Fruit fly (Drosophila melanogaster) whole organism, embryonic: ENCODE results near the gene CG12947.

ENCODE experiments used
- CG10267 ChIP-seq: fragments of 200-800 bp; sonication (Bioruptor generic); optimal IDR thresholded peaks from 2 replicates; lab custom pipeline; 2018; ENCODE audit warnings: missing biosample characterization, mild to moderate bottlenecking, missing genetic modification characterization, moderate library complexity
- CG10321 ChIP-seq: fragments of 200-800 bp; sonication (Bioruptor generic); IDR thresholded peaks from 2 replicates; pipeline ENCODE4 v1.3.6; 2022; ENCODE audit warnings: missing biosample characterization, missing genetic modification characterization
- CG11560 ChIP-seq: fragments of 200-800 bp; sonication (Bioruptor generic); IDR thresholded peaks from 3 replicates; pipeline ENCODE4 v1.3.6; 2022; ENCODE audit warnings: missing biosample characterization, missing genetic modification characterization
- CG12659 ChIP-seq: fragments of 200-800 bp; sonication (Bioruptor generic); optimal IDR thresholded peaks from 3 replicates; lab custom pipeline; 2017; ENCODE audit warnings: mild to moderate bottlenecking, missing biosample characterization, missing genetic modification reagents, missing genetic modification characterization
- CG14667 ChIP-seq: fragments of 200-800 bp; sonication (Bioruptor generic); IDR thresholded peaks from 2 replicates; pipeline ENCODE4 v1.3.6; 2022; ENCODE audit warnings: missing biosample characterization, missing genetic modification characterization
- CG15479 ChIP-seq: fragments of 200-800 bp; sonication (Bioruptor generic); optimal IDR thresholded peaks from 3 replicates; lab custom pipeline; 2019; ENCODE audit warnings: missing biosample characterization, mild to moderate bottlenecking, missing genetic modification characterization, moderate library complexity
- CG15514 ChIP-seq: fragments of 200-800 bp; sonication (Bioruptor generic); optimal IDR thresholded peaks from 3 replicates; lab custom pipeline; 2017; ENCODE audit warnings: missing biosample characterization, missing genetic modification characterization, mild to moderate bottlenecking, moderate library complexity, missing genetic modification reagents
- CG16813 ChIP-seq: fragments of 200-800 bp; sonication (Bioruptor generic); IDR thresholded peaks from 3 replicates; pipeline ENCODE4 v1.3.6; 2022; ENCODE audit warnings: missing biosample characterization, missing genetic modification characterization; ENCODE audit not compliant: partially characterized antibody
- CG2678 ChIP-seq: fragments of 200-800 bp; sonication (Bioruptor generic); optimal IDR thresholded peaks from 3 replicates; lab custom pipeline; 2019; ENCODE audit warnings: missing biosample characterization, mild to moderate bottlenecking, missing genetic modification characterization, moderate library complexity
- CG34376 ChIP-seq: fragments of 200-800 bp; sonication (Bioruptor generic); optimal IDR thresholded peaks from 2 replicates; lab custom pipeline; 2018; ENCODE audit warnings: missing biosample characterization, mild to moderate bottlenecking, missing genetic modification characterization
- CG34422 ChIP-seq: fragments of 200-800 bp; sonication (Bioruptor generic); IDR thresholded peaks from 3 replicates; pipeline ENCODE4 v1.3.6; 2022; ENCODE audit warnings: missing biosample characterization, missing genetic modification characterization
- CG6689 ChIP-seq: fragments of 200-800 bp; sonication (Bioruptor generic); IDR thresholded peaks from 2 replicates; pipeline ENCODE4 v1.3.6; 2022; ENCODE audit warnings: missing biosample characterization, missing genetic modification characterization
- CG7745 ChIP-seq: fragments of 200-800 bp; sonication (Bioruptor generic); optimal IDR thresholded peaks from 2 replicates; lab custom pipeline; 2018; ENCODE audit warnings: missing biosample characterization, mild to moderate bottlenecking, missing genetic modification characterization, moderate library complexity
- CG9215 ChIP-seq: fragments of 200-800 bp; sonication (Bioruptor generic); IDR thresholded peaks from 2 replicates; pipeline ENCODE4 v1.3.6; 2022; ENCODE audit warnings: missing biosample characterization, missing genetic modification characterization
- CkIIα-i1 ChIP-seq: fragments of 200-800 bp; sonication (Bioruptor generic); IDR thresholded peaks from 2 replicates; pipeline ENCODE4 v1.3.6; 2022; ENCODE audit warnings: missing biosample characterization, missing genetic modification characterization
- CrebB ChIP-seq: fragments of 200-800 bp; sonication (Bioruptor generic); optimal IDR thresholded peaks from 3 replicates; lab custom pipeline; 2018; ENCODE audit warnings: missing biosample characterization, mild to moderate bottlenecking, missing genetic modification characterization
- Dek ChIP-seq: fragments of 200-800 bp; sonication (Bioruptor generic); optimal IDR thresholded peaks from 3 replicates; lab custom pipeline; 2019; ENCODE audit warnings: missing biosample characterization, mild to moderate bottlenecking, missing genetic modification characterization, moderate library complexity
- Dll ChIP-seq: fragments of 200-800 bp; sonication (Bioruptor generic); IDR thresholded peaks from 4 replicates; pipeline ENCODE4 v1.3.6; 2022; ENCODE audit warnings: missing biosample characterization, missing genetic modification characterization; ENCODE audit not compliant: partially characterized antibody
- Dref ChIP-seq: fragments of 200-800 bp; sonication (Bioruptor generic); IDR thresholded peaks from 2 replicates; pipeline ENCODE4 v1.3.6; 2022; ENCODE audit warnings: missing biosample characterization, missing genetic modification characterization
- Ets65A ChIP-seq: fragments of 200-800 bp; sonication (Bioruptor generic); peaks from one replicate; lab custom pipeline; 2016; ENCODE audit warnings: missing biosample characterization, missing genetic modification characterization
- HHEX ChIP-seq: fragments of 200-800 bp; sonication (Bioruptor generic); optimal IDR thresholded peaks from 3 replicates; lab custom pipeline; 2017; ENCODE audit warnings: missing biosample characterization, mild to moderate bottlenecking, missing genetic modification characterization, missing genetic modification reagents
- HLHmδ ChIP-seq: fragments of 200-800 bp; sonication (Bioruptor generic); optimal IDR thresholded peaks from 2 replicates; lab custom pipeline; 2018; ENCODE audit warnings: missing biosample characterization, mild to moderate bottlenecking, missing genetic modification characterization, moderate library complexity
- MTF-1 ChIP-seq: fragments of 200-800 bp; sonication (Bioruptor generic); optimal IDR thresholded peaks from 2 replicates; lab custom pipeline; 2018; ENCODE audit warnings: missing biosample characterization, mild to moderate bottlenecking, missing genetic modification characterization, borderline replicate concordance
- Med ChIP-seq: fragments of 200-800 bp; sonication (Bioruptor generic); peaks from one replicate; lab custom pipeline; 2016; ENCODE audit warnings: missing biosample characterization, missing genetic modification characterization, mild to moderate bottlenecking, inconsistent platforms, moderate library complexity
- Pdp1 ChIP-seq, 2 experiments: fragments of 200-800 bp; sonication (Bioruptor generic); optimal IDR thresholded peaks; 3 replicates each; lab custom pipeline; 2016; ENCODE audit warnings: missing biosample characterization in 2 of 2, missing genetic modification characterization in 2 of 2, mild to moderate bottlenecking in 1 of 2, moderate library complexity in 1 of 2
- Vsx1 ChIP-seq: fragments of 200-800 bp; sonication (Bioruptor generic); optimal IDR thresholded peaks from 2 replicates; lab custom pipeline; 2017; ENCODE audit warnings: missing biosample characterization, mild to moderate bottlenecking, missing genetic modification characterization, missing genetic modification reagents
- ash1 ChIP-seq: fragments of 200-800 bp; sonication (Bioruptor generic); optimal IDR thresholded peaks from 2 replicates; lab custom pipeline; 2018; ENCODE audit warnings: missing biosample characterization, mild to moderate bottlenecking, missing genetic modification characterization
- btn ChIP-seq: fragments of 200-800 bp; sonication (Bioruptor generic); optimal IDR thresholded peaks from 2 replicates; lab custom pipeline; 2016; ENCODE audit warnings: missing biosample characterization, missing genetic modification characterization
- cad ChIP-seq: fragments of >200 bp; optimal IDR thresholded peaks from 2 replicates; lab custom pipeline; 2017; ENCODE audit warnings: missing biosample characterization, missing genetic modification characterization
- chinmo ChIP-seq: fragments of 200-800 bp; sonication (Bioruptor generic); IDR thresholded peaks from 4 replicates; pipeline ENCODE4 v1.3.6; 2022; ENCODE audit warnings: missing biosample characterization, missing genetic modification characterization; ENCODE audit not compliant: partially characterized antibody
- ci ChIP-seq: fragments of 200-800 bp; sonication (Bioruptor generic); IDR thresholded peaks from 3 replicates; pipeline ENCODE4 v1.3.6; 2022; ENCODE audit warnings: missing biosample characterization, missing genetic modification characterization
- insv ChIP-seq, 2 experiments: fragments of 200-800 bp; sonication (Bioruptor generic); optimal IDR thresholded peaks; 3 replicates each; lab custom pipeline; 2016 to 2018; ENCODE audit warnings: missing biosample characterization in 2 of 2, missing genetic modification characterization in 2 of 2
- klu ChIP-seq: fragments of 200-800 bp; sonication (Bioruptor generic); IDR thresholded peaks from 2 replicates; pipeline ENCODE4 v1.3.6; 2022; ENCODE audit warnings: missing biosample characterization, missing genetic modification characterization
- lola ChIP-seq, 3 experiments: fragments of >200 bp in 2 of 3; fragments of 200-800 bp in 1 of 3; sonication (Bioruptor generic) in 1 of 3; optimal IDR thresholded peaks; 2 replicates each; lab custom pipeline; 2017 to 2019; ENCODE audit warnings: missing biosample characterization in 3 of 3, missing genetic modification characterization in 3 of 3, mild to moderate bottlenecking in 1 of 3, moderate library complexity in 1 of 3
- sd ChIP-seq: fragments of 200-800 bp; sonication (Bioruptor generic); optimal IDR thresholded peaks from 3 replicates; lab custom pipeline; 2018; ENCODE audit warnings: missing biosample characterization, mild to moderate bottlenecking, missing genetic modification characterization, moderate library complexity
- sens ChIP-seq: fragments of 200-800 bp; sonication (Bioruptor generic); peaks from one replicate; lab custom pipeline; 2016; ENCODE audit warnings: missing biosample characterization, missing genetic modification characterization
- seq ChIP-seq: fragments of 200-800 bp; sonication (Bioruptor generic); IDR thresholded peaks from 2 replicates; pipeline ENCODE4 v1.3.6; 2022; ENCODE audit warnings: missing biosample characterization, missing genetic modification characterization
- tll ChIP-seq, 2 experiments: fragments of 200-800 bp in 1 of 2; fragments of >200 bp in 1 of 2; sonication (Bioruptor generic) in 1 of 2; optimal IDR thresholded peaks; 2 replicates each; lab custom pipeline; 2017 to 2019; ENCODE audit warnings: missing biosample characterization in 2 of 2, missing genetic modification characterization in 2 of 2, mild to moderate bottlenecking in 1 of 2, moderate library complexity in 1 of 2
- trh ChIP-seq: fragments of 200-800 bp; sonication (Bioruptor generic); optimal IDR thresholded peaks from 2 replicates; lab custom pipeline; 2016; ENCODE audit warnings: missing biosample characterization, missing genetic modification characterization
- vnd ChIP-seq: fragments of 200-800 bp; sonication (Bioruptor generic); IDR thresholded peaks from 3 replicates; pipeline ENCODE4 v1.3.6; 2022; ENCODE audit warnings: missing biosample characterization, missing genetic modification characterization; ENCODE audit not compliant: partially characterized antibody

The CG12947 gene

DNA sequence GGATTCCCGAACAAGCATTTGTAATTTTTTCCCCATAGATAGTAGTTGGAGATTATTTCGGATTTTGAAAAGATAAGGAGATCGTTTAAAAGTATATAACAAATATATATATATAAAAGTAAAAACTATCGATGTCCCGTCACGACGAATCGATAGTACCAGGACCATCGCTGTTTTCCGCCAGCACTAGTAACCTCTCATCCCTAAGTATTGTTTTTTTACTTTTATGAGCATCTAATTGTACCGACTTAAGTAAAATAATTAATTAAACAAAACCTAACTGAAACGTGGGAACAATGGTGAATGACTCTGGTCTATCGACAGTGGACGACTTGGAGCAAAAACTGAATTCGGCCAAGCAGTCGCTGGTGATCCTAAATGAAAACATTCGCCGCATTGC is 39.2 kb upstream of the CG12947 start, which contains the start of gene Pnn (continued):
- TF ChIP-seq ci (GFP tag; lab: Robert Waterston, UW) (no peak), CrebB (tag; lab: Kevin White, UChicago) (no peak)

- no peak for TF ChIP-seq insv (GFP tag; optimal IDR thresholded peaks at IDR 0.05; lab: Kevin White, UChicago)
- TF ChIP-seq btn (GFP tag; lab: Kevin White, UChicago), result no peak
- no peak for TF ChIP-seq CG9215
- TF ChIP-seq sens (GFP tag; lab: Kevin White, UChicago), result peak; percentile 62
- no peak for TF ChIP-seq CkIIα-i1 (GFP tag; lab: Robert Waterston, UW)
- TF ChIP-seq CG34376 (GFP tag; lab: Kevin White, UChicago), result no peak
- peak; percentile 22 for TF ChIP-seq Med
- TF ChIP-seq MTF-1 (GFP tag; lab: Kevin White, UChicago), result no peak
- no peak for TF ChIP-seq CG7745
- no peak for TF ChIP-seq CG6689 (GFP tag; lab: Robert Waterston, UW)
- TF ChIP-seq CG2678, result no peak
- TF ChIP-seq Dref (GFP tag; lab: Robert Waterston, UW), result no peak
- TF ChIP-seq CG14667 (GFP tag; lab: Robert Waterston, UW), result no peak
Observed at dm6 chr3R:9743217-9743616, 36.6 kb upstream of the CG12947 start, which contains the start of gene CG31415. TSS of gene CG31415 (plus strand) at chr3R:9743517.

- TF ChIP-seq CG34422 (GFP tag; lab: Robert Waterston, UW) (0 out of 3 replicates have a peak, but pooled peaks have one; percentile 33), Dref (GFP tag; lab: Robert Waterston, UW) (no peak), Ets65A (peak; percentile 55)
Observed at dm6 chr3R:9743995-9744394, 35.9 kb upstream of the CG12947 start.

DNA sequence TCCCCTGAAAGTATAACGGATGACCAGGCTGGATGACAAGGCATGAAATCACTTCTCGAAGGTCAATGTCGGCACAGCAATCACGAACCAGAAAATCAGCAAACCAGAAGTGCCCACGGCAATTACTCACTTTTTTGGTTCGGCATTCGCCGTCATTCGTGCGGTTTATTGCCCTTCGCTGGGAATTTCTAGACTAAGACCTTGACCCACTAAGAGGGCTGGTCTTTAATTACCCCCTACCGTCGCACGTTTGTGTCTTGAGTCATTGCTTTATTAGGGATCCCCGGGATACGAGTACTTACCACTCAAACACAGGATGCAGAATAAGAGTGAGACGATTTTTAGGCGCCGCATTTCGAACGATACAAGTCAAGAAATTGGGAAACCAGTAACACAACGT is 34.4 kb upstream of the CG12947 start:
- no peak for TF ChIP-seq CG12659 (GFP tag; lab: Kevin White, UChicago)
- peak; percentile 53 for TF ChIP-seq cad (GFP tag; lab: Kevin White, UChicago)
- no peak for TF ChIP-seq vnd (GFP tag; lab: Robert Waterston, UW)
- TF ChIP-seq chinmo (GFP tag; lab: Robert Waterston, UW), result 0 out of 4 replicates have a peak, but pooled peaks have one; percentile 5
- no peak for TF ChIP-seq HHEX
- peak; percentile 1 for TF ChIP-seq sd
- TF ChIP-seq, all 482 proteins: peak for 3

- TF ChIP-seq trh (no peak), Pdp1 (GFP tag; optimal IDR thresholded peaks at IDR 0.05; lab: Kevin White, UChicago) (peak in 1 of 2 experiments; percentile 40)
Observed at dm6 chr3R:9746267-9746666, 33.6 kb upstream of the CG12947 start, which contains the start of gene CG34409. TSS of gene CG34409 (minus strand) at chr3R:9746367.

- TF ChIP-seq ash1 (GFP tag; lab: Kevin White, UChicago), result no peak
- peak; percentile 46 for TF ChIP-seq CG15479
- TF ChIP-seq CG10267 (tag; lab: Kevin White, UChicago), result peak; percentile 40
- no peak for TF ChIP-seq Dek (tag; lab: Kevin White, UChicago)
- TF ChIP-seq klu, result peak; percentile 56; the same call in 1 of the 2 replicates
- peak; percentile 44; the same call in 1 of the 3 replicates for TF ChIP-seq CG11560 (tag; lab: Robert Waterston, UW)
- TF ChIP-seq tll (GFP tag; optimal IDR thresholded peaks at IDR 0.05; lab: Kevin White, UChicago), result no peak
- no peak for TF ChIP-seq seq (GFP tag; lab: Robert Waterston, UW)
- no peak for TF ChIP-seq Vsx1 (GFP tag; lab: Kevin White, UChicago)
- TF ChIP-seq trh, result no peak
- peak in 1 of 3 experiments; percentile 63 for TF ChIP-seq lola (GFP tag; optimal IDR thresholded peaks at IDR 0.05; lab: Kevin White, UChicago)
- no peak for TF ChIP-seq CG10321 (GFP tag; lab: Robert Waterston, UW)
- peak; percentile 61 for TF ChIP-seq CG15514 (GFP tag; lab: Kevin White, UChicago)
- TF ChIP-seq Dll (GFP tag; lab: Robert Waterston, UW), result peak; percentile 99
- peak; percentile 89 for TF ChIP-seq CG16813 (GFP tag; lab: Robert Waterston, UW)
- TF ChIP-seq HLHmδ, result no peak
Observed at dm6 chr3R:9747272-9747874, 32.5 kb upstream of the CG12947 start, which contains the start of gene CG12948. TSS of gene CG12948 (minus strand) at chr3R:9747744.
